Fruit fly (Drosophila melanogaster): Measurements from ENCODE around the gene rictor.

The rictor gene

dm6 chrX:19261071-19261470 is at the start of gene rictor:
Gene rictor (minus strand): TSS chrX:19261240.
- TF ChIP-seq salr (GFP tag; optimal IDR thresholded peaks at IDR 0.05), result no peak
- TF ChIP-seq CG3032 (tag; optimal IDR thresholded peaks at IDR 0.05), result no peak
- TF ChIP-seq CG8319 (GFP tag; optimal IDR thresholded peaks at IDR 0.05), result no peak
- peak; percentile 20; the same call in 1 of the 2 replicates for TF ChIP-seq CG15336 (GFP tag; IDR thresholded peaks at IDR 0.05)
- no peak for TF ChIP-seq esn (GFP tag; optimal IDR thresholded peaks at IDR 0.05)
- TF ChIP-seq CG34406 (GFP tag; optimal IDR thresholded peaks at IDR 0.05), result no peak
- no peak for TF ChIP-seq CG10669 (GFP tag; optimal IDR thresholded peaks at IDR 0.05)
- no peak for TF ChIP-seq CG11762 (GFP tag; optimal IDR thresholded peaks at IDR 0.05; ENCODE audit: insufficient read depth)
- TF ChIP-seq Gug (GFP tag; IDR thresholded peaks at IDR 0.05), result no peak
- no peak for TF ChIP-seq CG8119 (GFP tag; IDR thresholded peaks at IDR 0.05)
- peak; percentile 32 for TF ChIP-seq Eip78C (GFP tag)
- TF ChIP-seq CG8632 (GFP tag; optimal IDR thresholded peaks at IDR 0.05), result no peak
- no peak for TF ChIP-seq CG6792 (GFP tag; optimal IDR thresholded peaks at IDR 0.05)

- TF ChIP-seq CG34406 (GFP tag; optimal IDR thresholded peaks at IDR 0.05) (no peak), CG4318 (GFP tag; optimal IDR thresholded peaks at IDR 0.05) (no peak), vri (GFP tag; optimal IDR thresholded peaks at IDR 0.05) (peak; percentile 27), lz (GFP tag; optimal IDR thresholded peaks at IDR 0.05) (no peak)
Measured at dm6 chrX:19309648-19310047, 48.6 kb upstream of the rictor start.

DNA sequence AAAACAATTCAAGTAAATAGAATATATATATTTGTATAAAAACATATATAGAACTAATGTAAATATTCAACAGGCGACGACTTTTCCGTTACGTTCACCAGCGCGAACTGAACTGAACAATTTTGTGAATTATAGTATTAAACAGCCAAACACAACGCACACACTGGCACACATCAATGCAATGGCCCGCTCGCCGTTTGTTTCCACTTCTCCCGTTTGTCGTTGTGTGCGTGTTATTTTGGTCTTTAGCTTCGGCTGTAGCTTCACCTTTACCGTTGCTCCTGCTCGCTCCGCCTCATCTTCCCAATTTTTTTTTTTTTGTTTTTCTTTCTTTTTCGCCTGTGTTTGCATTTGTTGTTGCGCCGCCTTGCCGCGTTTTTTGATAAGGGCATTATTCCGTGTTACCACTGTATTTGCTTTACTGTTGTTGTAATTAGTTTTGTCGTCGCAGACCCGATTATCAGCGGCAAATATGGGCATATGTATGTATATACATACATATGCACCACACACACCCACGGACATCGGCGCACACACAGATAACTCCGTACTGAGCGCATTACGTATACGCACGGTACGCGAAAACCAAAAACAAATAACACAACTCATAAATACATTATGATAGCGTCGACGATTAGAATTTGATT is 46.9 kb upstream of the rictor start, which contains the start of gene CG8051:
TSS of gene CG8051 (minus strand) at position 116 of the 647 bp plus-strand sequence.
- peak; percentile 3 for TF ChIP-seq Met (GFP tag; optimal IDR thresholded peaks at IDR 0.05)
- no peak for TF ChIP-seq Lpt (GFP tag; optimal IDR thresholded peaks at IDR 0.05)
- peak; percentile 1 for TF ChIP-seq topi (GFP tag; optimal IDR thresholded peaks at IDR 0.05)
- peak; percentile 92 for TF ChIP-seq vri (GFP tag; optimal IDR thresholded peaks at IDR 0.05)
- TF ChIP-seq Gug (GFP tag; IDR thresholded peaks at IDR 0.05), result no peak
- TF ChIP-seq achi (GFP tag; optimal IDR thresholded peaks at IDR 0.05), result peak; percentile 5
- TF ChIP-seq CG8319 (GFP tag; optimal IDR thresholded peaks at IDR 0.05), result no peak
- no peak for TF ChIP-seq lz (GFP tag; optimal IDR thresholded peaks at IDR 0.05)
- no peak for TF ChIP-seq Hr39 (GFP tag; optimal IDR thresholded peaks at IDR 0.05)
- TF ChIP-seq Ets21C (GFP tag; optimal IDR thresholded peaks at IDR 0.05), result no peak
- no peak for TF ChIP-seq dsx (GFP tag; optimal IDR thresholded peaks at IDR 0.05; ENCODE audit: poor library complexity, severe bottlenecking)
- no peak for TF ChIP-seq fd59A (GFP tag; optimal IDR thresholded peaks at IDR 0.05)
- TF ChIP-seq CG1621 (tag; optimal IDR thresholded peaks at IDR 0.05), result no peak
- no peak for TF ChIP-seq eg (GFP tag; IDR thresholded peaks at IDR 0.05)
- TF ChIP-seq Eip75B (GFP tag; optimal IDR thresholded peaks at IDR 0.05), result no peak
- no peak for TF ChIP-seq CG15336 (GFP tag; IDR thresholded peaks at IDR 0.05)
- no peak for TF ChIP-seq ss (GFP tag; optimal IDR thresholded peaks at IDR 0.05)
- peak; percentile 8 for TF ChIP-seq CG6792 (GFP tag; optimal IDR thresholded peaks at IDR 0.05)
- no peak for TF ChIP-seq CG31627 (GFP tag; optimal IDR thresholded peaks at IDR 0.05)
- TF ChIP-seq Ets96B (tag; optimal IDR thresholded peaks at IDR 0.05), result no peak
- TF ChIP-seq CG7368 (GFP tag; optimal IDR thresholded peaks at IDR 0.05), result no peak
- TF ChIP-seq CG11294 (GFP tag; IDR thresholded peaks at IDR 0.05), result no peak
- TF ChIP-seq esn (GFP tag; optimal IDR thresholded peaks at IDR 0.05), result no peak
- TF ChIP-seq Sox15 (GFP tag; optimal IDR thresholded peaks at IDR 0.05), result no peak
- no peak for TF ChIP-seq CG11902 (GFP tag; optimal IDR thresholded peaks at IDR 0.05)
- peak; percentile 65 for TF ChIP-seq svp (GFP tag)
- no peak for TF ChIP-seq net (GFP tag; optimal IDR thresholded peaks at IDR 0.05)
- TF ChIP-seq Sox14 (GFP tag; optimal IDR thresholded peaks at IDR 0.05), result no peak
- no peak for TF ChIP-seq CG3032 (tag; optimal IDR thresholded peaks at IDR 0.05)
- TF ChIP-seq CG6163 (GFP tag; IDR thresholded peaks at IDR 0.05), result no peak
- no peak for TF ChIP-seq CG34406 (GFP tag; optimal IDR thresholded peaks at IDR 0.05)
- no peak for TF ChIP-seq Sox102F (GFP tag; optimal IDR thresholded peaks at IDR 0.05)
- no peak for TF ChIP-seq salr (GFP tag; optimal IDR thresholded peaks at IDR 0.05)
- TF ChIP-seq CG32006 (GFP tag; optimal IDR thresholded peaks at IDR 0.05), result no peak
- TF ChIP-seq CG4318 (GFP tag; optimal IDR thresholded peaks at IDR 0.05), result no peak
- TF ChIP-seq spab (GFP tag; optimal IDR thresholded peaks at IDR 0.05), result no peak
- TF ChIP-seq fd85E (GFP tag; optimal IDR thresholded peaks at IDR 0.05), result no peak
- no peak for TF ChIP-seq Eip78C (GFP tag)
- TF ChIP-seq CG6808 (GFP tag; optimal IDR thresholded peaks at IDR 0.05), result no peak
- TF ChIP-seq CG8632 (GFP tag; optimal IDR thresholded peaks at IDR 0.05), result peak; percentile 5
- no peak for TF ChIP-seq Smox (GFP tag; optimal IDR thresholded peaks at IDR 0.05)
- no peak for TF ChIP-seq Hr4 (GFP tag; optimal IDR thresholded peaks at IDR 0.05)
- peak; percentile 86 for TF ChIP-seq fkh (GFP tag; optimal IDR thresholded peaks at IDR 0.05)
